Fruit fly (Drosophila melanogaster) whole organism, embryonic: ENCODE data around the gene net.

Experiments
- Asciz ChIP-seq: fragments of 200-800 bp; sonication (Bioruptor generic); optimal IDR thresholded peaks from 2 replicates; lab custom pipeline; 2017; ENCODE audit warnings: missing biosample characterization, mild to moderate bottlenecking, missing genetic modification characterization, missing genetic modification reagents
- BtbVII ChIP-seq: fragments of 200-800 bp; sonication (Bioruptor generic); optimal IDR thresholded peaks from 3 replicates; lab custom pipeline; 2017; ENCODE audit warnings: missing biosample characterization, mild to moderate bottlenecking, missing genetic modification characterization
- CG10267 ChIP-seq: fragments of 200-800 bp; sonication (Bioruptor generic); optimal IDR thresholded peaks from 2 replicates; lab custom pipeline; 2018; ENCODE audit warnings: missing biosample characterization, mild to moderate bottlenecking, missing genetic modification characterization, moderate library complexity
- CG10366 ChIP-seq: fragments of 200-800 bp; sonication (Bioruptor generic); IDR thresholded peaks from 2 replicates; pipeline ENCODE4 v1.3.6; 2022; ENCODE audit warnings: missing biosample characterization, missing genetic modification characterization
- CG11247 ChIP-seq: fragments of 200-800 bp; sonication (Bioruptor generic); IDR thresholded peaks from 2 replicates; pipeline ENCODE4 v1.3.6; 2022; ENCODE audit warnings: missing biosample characterization, missing genetic modification characterization
- CG11695 ChIP-seq: fragments of 200-800 bp; sonication (Bioruptor generic); IDR thresholded peaks from 3 replicates; pipeline ENCODE4 v1.3.6; 2022; ENCODE audit warnings: missing biosample characterization, missing genetic modification characterization
- CG12071 ChIP-seq: fragments of 200-800 bp; sonication (Bioruptor generic); optimal IDR thresholded peaks from 3 replicates; lab custom pipeline; 2018; ENCODE audit warnings: missing biosample characterization, mild to moderate bottlenecking, missing genetic modification characterization
- CG12219 ChIP-seq: fragments of 200-800 bp; sonication (Bioruptor generic); optimal IDR thresholded peaks from 3 replicates; lab custom pipeline; 2018; ENCODE audit warnings: missing biosample characterization, mild to moderate bottlenecking, missing genetic modification characterization
- CG1233 ChIP-seq: fragments of 200-800 bp; sonication (Bioruptor generic); optimal IDR thresholded peaks from 4 replicates; lab custom pipeline; 2018; ENCODE audit warnings: missing biosample characterization, mild to moderate bottlenecking, missing genetic modification characterization
- CG12391 ChIP-seq: fragments of 200-800 bp; sonication (Bioruptor generic); optimal IDR thresholded peaks from 3 replicates; lab custom pipeline; 2018; ENCODE audit warnings: missing biosample characterization, mild to moderate bottlenecking, missing genetic modification characterization, moderate library complexity
- CG13123 ChIP-seq: fragments of 200-800 bp; sonication (Bioruptor generic); optimal IDR thresholded peaks from 2 replicates; lab custom pipeline; 2016; ENCODE audit warnings: missing biosample characterization, missing genetic modification characterization
- CG14710 ChIP-seq: fragments of 200-800 bp; sonication (Bioruptor generic); optimal IDR thresholded peaks from 3 replicates; lab custom pipeline; 2019; ENCODE audit warnings: missing biosample characterization, mild to moderate bottlenecking, missing genetic modification characterization, moderate library complexity
- CG16815 ChIP-seq: fragments of 200-800 bp; sonication (Bioruptor generic); optimal IDR thresholded peaks from 3 replicates; lab custom pipeline; 2017; ENCODE audit warnings: missing biosample characterization, mild to moderate bottlenecking, missing genetic modification characterization
- CG17361 ChIP-seq: fragments of 200-800 bp; sonication (Bioruptor generic); IDR thresholded peaks from 3 replicates; pipeline ENCODE4 v1.3.6; 2022; ENCODE audit warnings: missing biosample characterization, missing genetic modification characterization
- CG2129 ChIP-seq: fragments of 200-800 bp; sonication (Bioruptor generic); IDR thresholded peaks from 2 replicates; pipeline ENCODE4 v1.3.6; 2022; ENCODE audit warnings: missing biosample characterization, missing genetic modification characterization; ENCODE audit not compliant: partially characterized antibody
- CG3281 ChIP-seq: fragments of 200-800 bp; sonication (Bioruptor generic); optimal IDR thresholded peaks from 3 replicates; lab custom pipeline; 2017; ENCODE audit warnings: missing biosample characterization, mild to moderate bottlenecking, missing genetic modification characterization
- CG4328 ChIP-seq: fragments of 200-800 bp; sonication (Bioruptor generic); optimal IDR thresholded peaks from 3 replicates; lab custom pipeline; 2017; ENCODE audit warnings: missing biosample characterization, missing genetic modification reagents, missing genetic modification characterization
- CG8765 ChIP-seq: fragments of 200-800 bp; sonication (Bioruptor generic); IDR thresholded peaks from 2 replicates; pipeline ENCODE4 v1.3.6; 2022; ENCODE audit warnings: missing biosample characterization, missing genetic modification characterization
- CG9609 ChIP-seq: fragments of 200-800 bp; sonication (Bioruptor generic); optimal IDR thresholded peaks from 3 replicates; lab custom pipeline; 2016; ENCODE audit warnings: missing biosample characterization, missing genetic modification characterization
- CG9817 ChIP-seq: fragments of 200-800 bp; sonication (Bioruptor generic); optimal IDR thresholded peaks from 2 replicates; lab custom pipeline; 2018; ENCODE audit warnings: missing biosample characterization, mild to moderate bottlenecking, missing genetic modification characterization, moderate library complexity
- Dad ChIP-seq: fragments of 200-800 bp; sonication (Bioruptor generic); optimal IDR thresholded peaks from 3 replicates; lab custom pipeline; 2016; ENCODE audit warnings: missing biosample characterization, missing genetic modification characterization
- Dek ChIP-seq: fragments of 200-800 bp; sonication (Bioruptor generic); optimal IDR thresholded peaks from 3 replicates; lab custom pipeline; 2019; ENCODE audit warnings: missing biosample characterization, mild to moderate bottlenecking, missing genetic modification characterization, moderate library complexity
- Dip2 ChIP-seq: fragments of 200-800 bp; sonication (Bioruptor generic); IDR thresholded peaks from 2 replicates; pipeline ENCODE4 v1.3.6; 2022; ENCODE audit warnings: missing biosample characterization, missing genetic modification characterization
- Doc2 ChIP-seq: fragments of 200-800 bp; sonication (Bioruptor generic); IDR thresholded peaks from 2 replicates; pipeline ENCODE4 v1.3.6; 2022; ENCODE audit warnings: missing biosample characterization, missing genetic modification characterization
- Ets97D ChIP-seq: fragments of 200-800 bp; sonication (Bioruptor generic); optimal IDR thresholded peaks from 3 replicates; lab custom pipeline; 2016; ENCODE audit warnings: missing biosample characterization, missing genetic modification characterization
- Fer1 ChIP-seq: fragments of 200-800 bp; sonication (Bioruptor generic); optimal IDR thresholded peaks from 2 replicates; lab custom pipeline; 2017; ENCODE audit warnings: missing biosample characterization, mild to moderate bottlenecking, missing genetic modification characterization
- H15 ChIP-seq: fragments of 200-800 bp; sonication (Bioruptor generic); IDR thresholded peaks from 3 replicates; pipeline ENCODE4 v1.3.6; 2022; ENCODE audit warnings: missing biosample characterization, missing genetic modification characterization
- Hr39 ChIP-seq: fragments of >200 bp; optimal IDR thresholded peaks from 2 replicates; lab custom pipeline; 2017
- MTF-1 ChIP-seq: fragments of 200-800 bp; sonication (Bioruptor generic); optimal IDR thresholded peaks from 2 replicates; lab custom pipeline; 2018; ENCODE audit warnings: missing biosample characterization, mild to moderate bottlenecking, missing genetic modification characterization, borderline replicate concordance
- NC2β ChIP-seq: fragments of 200-800 bp; sonication (Bioruptor generic); optimal IDR thresholded peaks from 2 replicates; lab custom pipeline; 2016; ENCODE audit warnings: missing biosample characterization, missing genetic modification characterization
- NfI ChIP-seq: fragments of 200-800 bp; sonication (Bioruptor generic); optimal IDR thresholded peaks from 3 replicates; lab custom pipeline; 2018; ENCODE audit warnings: missing biosample characterization, mild to moderate bottlenecking, missing genetic modification characterization, moderate library complexity
- Sin3A ChIP-seq: fragments of >200 bp; optimal IDR thresholded peaks from 2 replicates; lab custom pipeline; 2018
- Sox102F ChIP-seq: fragments of 200-800 bp; sonication (Bioruptor generic); optimal IDR thresholded peaks from 2 replicates; lab custom pipeline; 2018; ENCODE audit warnings: missing biosample characterization, mild to moderate bottlenecking, missing genetic modification characterization, moderate library complexity
- ac ChIP-seq: fragments of 200-800 bp; sonication (Bioruptor generic); optimal IDR thresholded peaks from 3 replicates; lab custom pipeline; 2017; ENCODE audit warnings: missing biosample characterization, mild to moderate bottlenecking, missing genetic modification characterization
- cas ChIP-seq: fragments of 200-800 bp; sonication (Bioruptor generic); IDR thresholded peaks from 2 replicates; pipeline ENCODE4 v1.3.6; 2022; ENCODE audit warnings: missing biosample characterization, missing genetic modification characterization
- caup ChIP-seq: fragments of 200-800 bp; sonication (Bioruptor generic); optimal IDR thresholded peaks from 3 replicates; lab custom pipeline; 2017; ENCODE audit warnings: missing biosample characterization, mild to moderate bottlenecking, missing genetic modification characterization, moderate library complexity; ENCODE audit not compliant: severe bottlenecking
- chinmo ChIP-seq: fragments of 200-800 bp; sonication (Bioruptor generic); IDR thresholded peaks from 4 replicates; pipeline ENCODE4 v1.3.6; 2022; ENCODE audit warnings: missing biosample characterization, missing genetic modification characterization; ENCODE audit not compliant: partially characterized antibody
- cwo ChIP-seq: fragments of 200-800 bp; sonication (Bioruptor generic); optimal IDR thresholded peaks from 3 replicates; lab custom pipeline; 2017; ENCODE audit warnings: missing biosample characterization, missing genetic modification characterization, mild to moderate bottlenecking, moderate library complexity, missing genetic modification reagents
- danr ChIP-seq: fragments of 200-800 bp; sonication (Bioruptor generic); IDR thresholded peaks from 2 replicates; pipeline ENCODE4 v1.3.6; 2022; ENCODE audit warnings: missing biosample characterization, missing genetic modification characterization
- dmrt11E ChIP-seq: fragments of 200-800 bp; sonication (Bioruptor generic); optimal IDR thresholded peaks from 3 replicates; lab custom pipeline; 2018; ENCODE audit warnings: missing biosample characterization, mild to moderate bottlenecking, missing genetic modification characterization, moderate library complexity
- en ChIP-seq: fragments of 200-800 bp; sonication (Bioruptor generic); optimal IDR thresholded peaks from 2 replicates; lab custom pipeline; 2016; ENCODE audit warnings: missing biosample characterization, missing genetic modification characterization
- kay ChIP-seq: fragments of 200-800 bp; sonication (Bioruptor generic); optimal IDR thresholded peaks from 2 replicates; lab custom pipeline; 2016; ENCODE audit warnings: missing biosample characterization, missing genetic modification characterization
- ken ChIP-seq: fragments of 200-800 bp; sonication (Bioruptor generic); IDR thresholded peaks from 3 replicates; pipeline ENCODE4 v1.3.6; 2022; ENCODE audit warnings: missing biosample characterization, missing genetic modification characterization
- lab ChIP-seq: fragments of 200-800 bp; sonication (Bioruptor generic); optimal IDR thresholded peaks from 3 replicates; lab custom pipeline; 2017; ENCODE audit warnings: missing biosample characterization, missing genetic modification characterization, mild to moderate bottlenecking, moderate library complexity, missing genetic modification reagents
- pita ChIP-seq: fragments of 200-800 bp; sonication (Bioruptor generic); optimal IDR thresholded peaks from 2 replicates; lab custom pipeline; 2017; ENCODE audit warnings: missing biosample characterization, mild to moderate bottlenecking, missing genetic modification characterization
- sim ChIP-seq: fragments of 200-800 bp; sonication (Bioruptor generic); IDR thresholded peaks from 2 replicates; pipeline ENCODE4 v1.3.6; 2022; ENCODE audit warnings: missing biosample characterization, missing genetic modification characterization
- ssp ChIP-seq: fragments of 200-800 bp; sonication (Bioruptor generic); IDR thresholded peaks from 2 replicates; pipeline ENCODE4 v1.3.6; 2022; ENCODE audit warnings: missing biosample characterization, missing genetic modification characterization
- stc ChIP-seq: fragments of 200-800 bp; sonication (Bioruptor generic); IDR thresholded peaks from 2 replicates; pipeline ENCODE4 v1.3.6; 2022; ENCODE audit warnings: missing biosample characterization, missing genetic modification characterization
- usp ChIP-seq: fragments of >200 bp; optimal IDR thresholded peaks from 2 replicates; lab custom pipeline; 2017; ENCODE audit warnings: missing biosample characterization, missing genetic modification characterization

The net gene

DNA sequence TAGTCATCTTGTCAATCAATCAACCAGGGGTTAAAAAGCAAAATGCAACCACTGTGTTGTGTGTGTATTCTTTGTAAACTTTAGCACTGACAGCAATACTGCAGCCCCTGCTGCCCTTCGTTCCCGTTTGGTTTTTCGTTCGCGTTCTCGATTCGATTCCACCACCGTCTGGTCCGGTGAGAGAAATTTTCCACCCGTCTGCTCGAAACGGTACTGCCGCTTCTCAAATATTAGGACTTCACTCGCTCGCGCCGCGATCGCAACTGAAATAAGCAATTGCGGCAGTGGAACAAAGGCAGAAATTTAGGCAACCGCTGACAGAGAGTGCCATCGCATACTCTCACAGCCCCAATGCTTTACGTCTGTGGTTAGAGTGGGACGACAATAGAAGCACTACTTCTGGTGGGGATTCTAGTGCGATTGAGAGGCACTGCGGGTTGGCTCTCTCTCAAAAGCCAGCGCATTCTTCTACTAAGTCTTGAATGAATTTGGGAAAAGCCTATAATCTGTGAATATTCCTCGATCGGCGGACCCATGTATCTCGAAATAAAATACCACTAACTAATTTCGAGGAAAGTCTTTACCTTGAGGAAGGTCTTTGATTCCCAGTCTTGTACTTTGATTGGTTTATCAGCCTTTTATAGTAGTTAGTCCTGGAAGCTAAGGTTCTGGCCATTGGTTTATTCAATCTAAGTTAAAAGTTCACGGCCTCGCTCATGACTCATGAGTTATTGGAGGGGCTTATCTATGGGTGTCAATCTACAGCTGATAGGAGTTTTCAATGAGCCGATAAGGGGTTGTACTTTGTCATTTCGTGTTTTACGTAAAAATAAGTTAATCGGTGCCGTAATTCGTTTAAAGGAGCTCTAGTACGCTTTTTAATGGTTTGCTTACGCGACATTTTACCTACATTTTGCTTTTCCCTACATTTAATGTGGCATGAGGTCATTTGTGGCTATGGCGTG is 42.1 kb upstream of the net start (continued):
- no peak for TF ChIP-seq pita (GFP tag; lab: Kevin White, UChicago)
- no peak for TF ChIP-seq CG11247 (GFP tag; lab: Robert Waterston, UW)
- peak; percentile 95 for TF ChIP-seq chinmo (GFP tag; lab: Robert Waterston, UW)
- TF ChIP-seq stc (GFP tag; lab: Robert Waterston, UW): no peak; the same call in 1 of the 2 replicates
- no peak for TF ChIP-seq CG2129 (GFP tag; lab: Robert Waterston, UW)
- TF ChIP-seq CG9609 (GFP tag; lab: Kevin White, UChicago): no peak
- TF ChIP-seq NfI (GFP tag; lab: Kevin White, UChicago): no peak
- TF ChIP-seq lab: peak; percentile 82
- peak; percentile 36; the same call in 1 of the 2 replicates for TF ChIP-seq cas
- no peak for TF ChIP-seq CG17361 (GFP tag; lab: Robert Waterston, UW)
- TF ChIP-seq en (GFP tag; lab: Kevin White, UChicago): peak; percentile 13
- peak; percentile 23 for TF ChIP-seq CG10267 (tag; lab: Kevin White, UChicago)
- peak; percentile 30 for TF ChIP-seq Asciz (GFP tag; lab: Kevin White, UChicago)
- no peak for TF ChIP-seq CG1233 (GFP tag; lab: Kevin White, UChicago)
- 0 out of 3 replicates have a peak, but pooled peaks have one; percentile 20 for TF ChIP-seq ken (GFP tag; lab: Robert Waterston, UW)
- no peak for TF ChIP-seq dmrt11E (tag; lab: Kevin White, UChicago)
- TF ChIP-seq Dek (tag; lab: Kevin White, UChicago): no peak
- no peak for TF ChIP-seq CG16815 (GFP tag; lab: Kevin White, UChicago)
- TF ChIP-seq CG9817 (tag; lab: Kevin White, UChicago): no peak
- TF ChIP-seq ac: no peak
- peak; percentile 72 for TF ChIP-seq BtbVII (GFP tag; lab: Kevin White, UChicago)
- no peak for TF ChIP-seq Sox102F (GFP tag; lab: Kevin White, UChicago)
- TF ChIP-seq CG10366 (GFP tag; lab: Robert Waterston, UW): peak; percentile 22; the same call in 1 of the 2 replicates
- TF ChIP-seq sim: no peak
- TF ChIP-seq caup (GFP tag; lab: Kevin White, UChicago): peak; percentile 65
- TF ChIP-seq CG12219: no peak
- peak; percentile 47 for TF ChIP-seq NC2β
- no peak for TF ChIP-seq CG8765 (GFP tag; lab: Robert Waterston, UW)
- no peak for TF ChIP-seq H15
- no peak for TF ChIP-seq Doc2 (GFP tag; lab: Robert Waterston, UW)
- TF ChIP-seq usp: no peak
- TF ChIP-seq CG11695 (GFP tag; lab: Robert Waterston, UW): no peak
- no peak for TF ChIP-seq danr (GFP tag; lab: Robert Waterston, UW)
- TF ChIP-seq cwo (GFP tag; lab: Kevin White, UChicago): no peak
- no peak for TF ChIP-seq ssp (GFP tag; lab: Robert Waterston, UW)
- TF ChIP-seq Dad (GFP tag; lab: Kevin White, UChicago): peak; percentile 20
- TF ChIP-seq CG3281 (GFP tag; lab: Kevin White, UChicago): peak; percentile 54
- peak; percentile 36 for TF ChIP-seq kay (GFP tag; lab: Kevin White, UChicago)
- TF ChIP-seq Ets97D (GFP tag; lab: Kevin White, UChicago): no peak
- peak; percentile 71 for TF ChIP-seq MTF-1 (GFP tag; lab: Kevin White, UChicago)
- TF ChIP-seq CG12391 (tag; lab: Kevin White, UChicago): peak; percentile 29
- TF ChIP-seq CG12071 (GFP tag; lab: Kevin White, UChicago): peak; percentile 60
- TF ChIP-seq Sin3A (lab: Kevin White, UChicago): no peak
- TF ChIP-seq Fer1 (GFP tag; lab: Kevin White, UChicago): peak; percentile 73
- no peak for TF ChIP-seq Hr39 (lab: Kevin White, UChicago)
- peak; percentile 4 for TF ChIP-seq CG14710 (tag; lab: Kevin White, UChicago)
- TF ChIP-seq CG13123: no peak
- TF ChIP-seq CG4328 (GFP tag; lab: Kevin White, UChicago): peak; percentile 15
- TF ChIP-seq Dip2 (GFP tag; lab: Robert Waterston, UW): no peak
